Worm (Caenorhabditis elegans): ENCODE results near the gene C11E4.8.

Gene C11E4.8

ce11 chrX:9648098-9648574, 27.9 kb downstream of the C11E4.8 start, which contains the start of gene F34H10.4:
Gene F34H10.4, plus strand, starts transcription at chrX:9648524.
- TF ChIP-seq ama-1 (optimal IDR thresholded peaks at IDR 0.05) = no peak
- no peak for TF ChIP-seq ceh-13 (GFP tag; optimal IDR thresholded peaks at IDR 0.05)
- no peak for TF ChIP-seq tbx-37 (GFP tag; conservative IDR thresholded peaks at IDR 0.05)
- TF ChIP-seq flt-1 (GFP tag; IDR thresholded peaks at IDR 0.05) = no peak
- TF ChIP-seq tbx-11 (GFP tag; IDR thresholded peaks at IDR 0.05) = no peak
- TF ChIP-seq scrt-1 (GFP tag; IDR thresholded peaks at IDR 0.05) = no peak
- no peak for TF ChIP-seq hmg-4 (GFP tag; optimal IDR thresholded peaks at IDR 0.05)
- no peak for TF ChIP-seq ets-7 (tag; optimal IDR thresholded peaks at IDR 0.05)
- no peak for TF ChIP-seq hnd-1 (tag; optimal IDR thresholded peaks at IDR 0.05)
- no peak for TF ChIP-seq F13C5.2 (tag; optimal IDR thresholded peaks at IDR 0.05)
- no peak for TF ChIP-seq sea-1 (GFP tag; conservative IDR thresholded peaks at IDR 0.05)

DNA sequence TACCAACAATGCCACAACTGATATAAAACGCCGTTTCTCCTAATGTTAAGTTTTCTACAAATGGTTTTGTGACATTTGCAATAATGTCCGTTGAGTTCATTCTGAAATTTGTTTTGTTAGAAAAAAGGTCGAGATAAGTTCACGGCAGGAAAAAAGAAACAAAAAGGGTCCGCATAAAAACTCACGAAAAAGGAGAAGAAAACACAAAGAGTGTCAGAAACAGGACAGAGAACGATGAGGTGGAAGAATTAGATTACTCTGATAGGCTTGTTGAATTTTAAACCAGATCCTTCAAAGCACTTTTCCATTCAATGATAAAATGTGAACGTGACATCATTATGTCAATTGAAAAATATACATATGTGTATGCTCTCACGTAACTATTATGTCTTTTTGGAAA, 32.8 kb downstream of the C11E4.8 start, which contains the start of gene aex-2:
aex-2 (minus strand) TSS at position 101 of the 400 bp plus-strand sequence.
- TF ChIP-seq sea-1 (GFP tag; conservative IDR thresholded peaks at IDR 0.05) = no peak
- TF ChIP-seq tra-4 (tag; optimal IDR thresholded peaks at IDR 0.05) = no peak
- TF ChIP-seq tbx-11 (GFP tag; IDR thresholded peaks at IDR 0.05) = no peak
- no peak for TF ChIP-seq hmg-4 (GFP tag; optimal IDR thresholded peaks at IDR 0.05)
- TF ChIP-seq ceh-36 (tag; optimal IDR thresholded peaks at IDR 0.05) = no peak
- no peak for TF ChIP-seq scrt-1 (GFP tag; IDR thresholded peaks at IDR 0.05)
- no peak for TF ChIP-seq ceh-13 (GFP tag; optimal IDR thresholded peaks at IDR 0.05)
- TF ChIP-seq hmbx-1 (tag; optimal IDR thresholded peaks at IDR 0.05) = no peak
- no peak for TF ChIP-seq pes-1 (GFP tag; IDR thresholded peaks at IDR 0.05)
- no peak for TF ChIP-seq F13C5.2 (tag; optimal IDR thresholded peaks at IDR 0.05)
- TF ChIP-seq hnd-1 (tag; optimal IDR thresholded peaks at IDR 0.05) = no peak
- TF ChIP-seq B0310.2 (tag; optimal IDR thresholded peaks at IDR 0.05) = no peak
- no peak for TF ChIP-seq aly-1 (tag; optimal IDR thresholded peaks at IDR 0.05)
- TF ChIP-seq flt-1 (GFP tag; IDR thresholded peaks at IDR 0.05) = no peak
- TF ChIP-seq ama-1 (optimal IDR thresholded peaks at IDR 0.05) = no peak
- no peak for TF ChIP-seq ets-7 (tag; optimal IDR thresholded peaks at IDR 0.05)
- no peak for TF ChIP-seq tbx-37 (GFP tag; conservative IDR thresholded peaks at IDR 0.05)

- TF ChIP-seq ceh-36 (tag; optimal IDR thresholded peaks at IDR 0.05) (no peak), pes-1 (GFP tag; IDR thresholded peaks at IDR 0.05) (no peak), sea-1 (GFP tag; conservative IDR thresholded peaks at IDR 0.05) (no peak), F13C5.2 (tag; optimal IDR thresholded peaks at IDR 0.05) (no peak), tbx-11 (GFP tag; IDR thresholded peaks at IDR 0.05) (no peak), ceh-13 (GFP tag; optimal IDR thresholded peaks at IDR 0.05) (no peak), hmbx-1 (tag; optimal IDR thresholded peaks at IDR 0.05) (no peak), aly-1 (tag; optimal IDR thresholded peaks at IDR 0.05) (no peak), tra-4 (tag; optimal IDR thresholded peaks at IDR 0.05) (no peak), hmg-4 (GFP tag; optimal IDR thresholded peaks at IDR 0.05) (no peak), tbx-37 (GFP tag; conservative IDR thresholded peaks at IDR 0.05) (no peak)
Observed at ce11 chrX:9653478-9653877, 33.2 kb downstream of the C11E4.8 start.

ce11 chrX:9654232-9654631, 34.0 kb downstream of the C11E4.8 start:
- TF ChIP-seq tra-4 (tag; optimal IDR thresholded peaks at IDR 0.05) = no peak
- TF ChIP-seq flt-1 (GFP tag; IDR thresholded peaks at IDR 0.05) = no peak
- no peak for TF ChIP-seq F13C5.2 (tag; optimal IDR thresholded peaks at IDR 0.05)
- no peak for TF ChIP-seq ama-1 (optimal IDR thresholded peaks at IDR 0.05)
- no peak for TF ChIP-seq ceh-36 (tag; optimal IDR thresholded peaks at IDR 0.05)
- TF ChIP-seq hnd-1 (tag; optimal IDR thresholded peaks at IDR 0.05) = no peak

DNA sequence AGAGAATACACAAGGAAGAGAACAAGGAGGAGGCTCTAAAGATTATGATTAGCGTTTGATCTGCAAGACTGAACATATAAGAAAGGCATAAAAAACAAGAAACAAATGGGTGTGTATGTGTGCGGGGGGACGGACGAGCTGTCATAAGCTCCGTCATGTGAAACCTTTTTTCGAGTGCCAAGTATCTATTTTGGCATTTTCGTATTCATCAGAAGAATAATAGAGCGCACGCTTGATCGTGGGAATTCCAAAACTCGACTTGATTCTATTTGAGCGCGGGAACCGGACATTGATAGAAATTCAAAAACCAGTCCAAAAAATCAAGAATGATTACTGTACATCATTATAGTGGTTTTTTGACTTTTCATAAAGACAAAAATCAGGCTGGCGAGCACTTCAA, 36.5 kb downstream of the C11E4.8 start:
- TF ChIP-seq pes-1 (GFP tag; IDR thresholded peaks at IDR 0.05) (no peak), ets-7 (tag; optimal IDR thresholded peaks at IDR 0.05) (no peak), F13C5.2 (tag; optimal IDR thresholded peaks at IDR 0.05) (no peak), hnd-1 (tag; optimal IDR thresholded peaks at IDR 0.05) (no peak), hmbx-1 (tag; optimal IDR thresholded peaks at IDR 0.05) (no peak), hmg-4 (GFP tag; optimal IDR thresholded peaks at IDR 0.05) (no peak), tra-4 (tag; optimal IDR thresholded peaks at IDR 0.05) (no peak), tbx-11 (GFP tag; IDR thresholded peaks at IDR 0.05) (no peak), aly-1 (tag; optimal IDR thresholded peaks at IDR 0.05) (no peak), ceh-13 (GFP tag; optimal IDR thresholded peaks at IDR 0.05) (no peak), sea-1 (GFP tag; conservative IDR thresholded peaks at IDR 0.05) (no peak), flt-1 (GFP tag; IDR thresholded peaks at IDR 0.05) (no peak)

DNA sequence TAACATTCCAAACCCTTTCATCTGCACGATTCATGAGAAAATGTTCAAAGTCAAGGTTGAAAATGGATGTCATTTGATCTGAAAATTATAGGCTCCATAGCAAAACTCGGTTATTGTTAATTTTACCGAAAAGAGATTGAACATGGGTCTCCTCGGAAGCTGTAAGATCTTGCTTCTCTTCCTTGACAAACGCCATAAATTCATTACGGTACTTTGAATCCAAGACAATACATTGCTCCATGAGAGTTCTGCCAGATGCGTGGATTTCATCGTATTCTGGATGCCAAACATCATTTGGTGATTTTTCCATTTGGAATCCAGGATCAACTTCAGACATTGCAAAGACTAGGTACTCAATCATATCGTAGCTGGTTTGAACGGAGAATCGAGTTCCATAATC, 45.7 kb downstream of the C11E4.8 start:
- no peak for TF ChIP-seq hmg-4 (GFP tag; optimal IDR thresholded peaks at IDR 0.05)
- TF ChIP-seq scrt-1 (GFP tag; IDR thresholded peaks at IDR 0.05) = no peak
- TF ChIP-seq flt-1 (GFP tag; IDR thresholded peaks at IDR 0.05) = no peak

DNA sequence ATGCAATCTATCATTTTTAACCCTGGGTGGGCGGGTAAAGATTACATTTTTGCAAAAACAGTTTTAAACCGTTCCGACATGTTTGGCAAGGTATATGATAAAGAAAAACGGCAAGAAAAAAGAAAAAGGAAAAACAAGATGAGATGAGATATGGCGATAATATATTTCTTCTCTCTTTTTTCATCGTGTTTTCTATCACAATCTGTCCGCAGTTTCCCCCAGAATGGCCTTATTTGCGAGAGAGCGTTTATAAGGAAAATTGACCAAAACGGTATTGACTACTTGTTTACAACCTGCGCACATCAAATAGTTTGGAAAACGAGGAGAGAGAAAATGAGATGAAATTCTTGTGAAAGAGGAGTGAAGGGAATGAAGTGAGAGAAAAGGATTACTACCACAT, 47.2 kb downstream of the C11E4.8 start:
- no peak for TF ChIP-seq ceh-13 (GFP tag; optimal IDR thresholded peaks at IDR 0.05)
- no peak for TF ChIP-seq flt-1 (GFP tag; IDR thresholded peaks at IDR 0.05)
- no peak for TF ChIP-seq tra-4 (tag; optimal IDR thresholded peaks at IDR 0.05)
- TF ChIP-seq tbx-37 (GFP tag; conservative IDR thresholded peaks at IDR 0.05) = no peak

DNA sequence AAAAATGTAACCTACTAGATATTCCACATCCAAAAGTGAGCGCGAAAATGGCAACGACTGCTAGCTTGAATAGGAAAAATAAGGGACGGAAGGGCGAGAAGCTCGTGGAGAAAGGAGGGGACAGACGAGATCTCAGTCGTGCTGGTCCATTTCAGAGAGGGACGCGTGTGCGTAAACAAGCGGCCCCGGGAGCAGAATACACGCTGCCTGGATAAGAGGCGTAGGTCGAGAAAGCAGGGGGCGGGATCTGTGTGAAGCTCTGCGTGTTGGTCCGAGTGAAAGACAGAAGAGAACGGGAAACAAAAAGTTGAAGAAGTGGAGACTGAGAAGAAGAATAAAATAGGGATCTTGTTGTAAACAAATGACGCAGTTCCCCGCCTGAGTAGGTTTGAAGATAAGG, 48.3 kb downstream of the C11E4.8 start, which contains the start of gene T14B1.1:
T14B1.1 (minus strand) TSS at position 170 of the 400 bp plus-strand sequence.
- TF ChIP-seq aly-1 (tag; optimal IDR thresholded peaks at IDR 0.05) = no peak
- no peak for TF ChIP-seq hmbx-1 (tag; optimal IDR thresholded peaks at IDR 0.05)
- TF ChIP-seq scrt-1 (GFP tag; IDR thresholded peaks at IDR 0.05) = no peak
- no peak for TF ChIP-seq tbx-11 (GFP tag; IDR thresholded peaks at IDR 0.05)
- TF ChIP-seq F13C5.2 (tag; optimal IDR thresholded peaks at IDR 0.05) = peak; percentile 1

All from whole organism, early embryonic.